Worm (Caenorhabditis elegans) whole organism, midembryonic: Measurements from ENCODE around the gene nlp-60.
"Not testable (repeated sequence)": the region's sequence is repeated elsewhere in the genome, so short reads cannot be mapped to it uniquely, and the experiment has no call there.

Experiments
- T22C8.4 ChIP-seq: fragments of 200-800 bp; sonication (Bioruptor generic); IDR thresholded peaks from 2 replicates; pipeline ENCODE4 v1.3.6; 2022; ENCODE audit warnings: missing genetic modification characterization, missing compliant biosample characterization
- cog-1 ChIP-seq: sonication (generic microtip); optimal IDR thresholded peaks from 2 replicates; lab custom pipeline; 2016; ENCODE audit warnings: missing genetic modification characterization, missing compliant biosample characterization
- flt-1 ChIP-seq: fragments of 200-800 bp; sonication (Bioruptor generic); IDR thresholded peaks from 2 replicates; pipeline ENCODE4 v1.3.6; 2022; ENCODE audit warnings: missing genetic modification characterization, missing compliant biosample characterization
- klf-2 ChIP-seq: fragments of 200-800 bp; sonication (Bioruptor generic); conservative IDR thresholded peaks from 2 replicates; pipeline ENCODE4 v1.3.6; 2022; ENCODE audit warnings: missing genetic modification reagents, missing genetic modification characterization, missing compliant biosample characterization
- med-1 ChIP-seq: sonication (generic microtip); optimal IDR thresholded peaks from 2 replicates; lab custom pipeline; 2017; ENCODE audit warnings: missing genetic modification characterization, mild to moderate bottlenecking, missing compliant biosample characterization, antibody characterized with exemption, missing genetic modification reagents; ENCODE audit not compliant: insufficient read depth
- ref-1 ChIP-seq: fragments of 200-800 bp; sonication (Bioruptor generic); conservative IDR thresholded peaks from 2 replicates; pipeline ENCODE4 v1.3.6; 2022; ENCODE audit warnings: missing genetic modification reagents, missing genetic modification characterization, missing compliant biosample characterization
- tab-1 ChIP-seq: fragments of 200-800 bp; sonication (Bioruptor generic); IDR thresholded peaks from 2 replicates; pipeline ENCODE4 v1.3.6; 2022; ENCODE audit warnings: missing genetic modification characterization, missing compliant biosample characterization
- ztf-23 ChIP-seq: fragments of 200-800 bp; sonication (Bioruptor generic); IDR thresholded peaks from 2 replicates; pipeline ENCODE4 v1.3.6; 2022; ENCODE audit warnings: missing genetic modification reagents, missing genetic modification characterization, missing compliant biosample characterization
- ztf-29 ChIP-seq: fragments of 200-800 bp; sonication (Bioruptor generic); IDR thresholded peaks from 2 replicates; pipeline ENCODE4 v1.3.6; 2022; ENCODE audit warnings: missing genetic modification reagents, missing genetic modification characterization, missing compliant biosample characterization

Gene nlp-60

ce11 chrIV:8679225-8679624 lies at the start of gene nlp-60:
nlp-60 (minus strand) TSS chrIV:8679325.
- TF ChIP-seq ref-1: no peak
- TF ChIP-seq klf-2: no peak

ce11 chrIV:8728122-8728521 lies 49.0 kb upstream of the nlp-60 start, which contains the start of gene otub-3:
otub-3 (plus strand) TSS chrIV:8728177.
- no peak for TF ChIP-seq ztf-23 (GFP tag; lab: Robert Waterston, UW)
- no peak for TF ChIP-seq tab-1
- no peak for TF ChIP-seq ztf-29
- TF ChIP-seq T22C8.4: no peak
- no peak for TF ChIP-seq klf-2
- TF ChIP-seq cog-1 (tag; lab: Kevin White, UChicago): no peak
- TF ChIP-seq flt-1 (GFP tag; lab: Robert Waterston, UW): no peak

ce11 chrIV:8725345-8725744 lies 46.2 kb upstream of the nlp-60 start, which contains the start of gene pgm-3:
pgm-3 (plus strand) TSS chrIV:8725722.
- TF ChIP-seq klf-2 (no peak), ref-1 (no peak), flt-1 (GFP tag; lab: Robert Waterston, UW) (no peak), cog-1 (tag; lab: Kevin White, UChicago) (no peak), T22C8.4 (no peak), ztf-23 (GFP tag; lab: Robert Waterston, UW) (no peak), ztf-29 (no peak), tab-1 (no peak), med-1 (GFP tag; lab: Kevin White, UChicago) (no peak)

ce11 chrIV:8724907-8725306 lies 45.8 kb upstream of the nlp-60 start:
- no peak for TF ChIP-seq med-1 (GFP tag; lab: Kevin White, UChicago)
- TF ChIP-seq ztf-29: no peak
- TF ChIP-seq klf-2: no peak
- TF ChIP-seq flt-1 (GFP tag; lab: Robert Waterston, UW): no peak
- no peak for TF ChIP-seq T22C8.4
- no peak for TF ChIP-seq ref-1
- no peak for TF ChIP-seq ztf-23 (GFP tag; lab: Robert Waterston, UW)
- TF ChIP-seq cog-1 (tag; lab: Kevin White, UChicago): no peak
- TF ChIP-seq tab-1: no peak

ce11 chrIV:8723720-8724119 lies 44.6 kb upstream of the nlp-60 start, which contains the start of gene F21D5.9:
F21D5.9 (plus strand) TSS chrIV:8724020.
- TF ChIP-seq ztf-23 (GFP tag; lab: Robert Waterston, UW) (no peak), ztf-29 (no peak), tab-1 (no peak), T22C8.4 (no peak), flt-1 (GFP tag; lab: Robert Waterston, UW) (no peak), cog-1 (tag; lab: Kevin White, UChicago) (no peak), ref-1 (no peak), med-1 (GFP tag; lab: Kevin White, UChicago) (no peak), klf-2 (no peak)

- TF ChIP-seq tab-1: no peak
- no peak for TF ChIP-seq med-1 (GFP tag; lab: Kevin White, UChicago)
- TF ChIP-seq klf-2: no peak
- no peak for TF ChIP-seq ztf-29
- no peak for TF ChIP-seq T22C8.4
- TF ChIP-seq cog-1 (tag; lab: Kevin White, UChicago): no peak
- no peak for TF ChIP-seq flt-1 (GFP tag; lab: Robert Waterston, UW)
- no peak for TF ChIP-seq ref-1
- no peak for TF ChIP-seq ztf-23 (GFP tag; lab: Robert Waterston, UW)
Measured at ce11 chrIV:8722801-8723200, 43.7 kb upstream of the nlp-60 start.

- TF ChIP-seq ztf-23 (GFP tag; lab: Robert Waterston, UW) (no peak), ref-1 (no peak), ztf-29 (no peak), med-1 (GFP tag; lab: Kevin White, UChicago) (no peak)
Measured at ce11 chrIV:8718153-8718552, 39.0 kb upstream of the nlp-60 start, which contains the start of gene H23L24.1. H23L24.1 (plus strand) TSS chrIV:8718453.

- TF ChIP-seq T22C8.4; ztf-23 (GFP tag; lab: Robert Waterston, UW); ztf-29: not testable (repeated sequence)
Measured at ce11 chrIV:8715032-8715431, 35.9 kb upstream of the nlp-60 start, which contains the start of the genes parg-2 and ipla-5. parg-2 (minus strand) TSS chrIV:8715132. ipla-5 (plus strand) TSS chrIV:8715247.

ce11 chrIV:8708046-8708445 lies 28.9 kb upstream of the nlp-60 start:
- TF ChIP-seq tab-1: no peak
- no peak for TF ChIP-seq T22C8.4
- TF ChIP-seq cog-1 (tag; lab: Kevin White, UChicago): no peak
- TF ChIP-seq ztf-29: no peak
- TF ChIP-seq ztf-23 (GFP tag; lab: Robert Waterston, UW): no peak
- TF ChIP-seq med-1 (GFP tag; lab: Kevin White, UChicago): no peak
- TF ChIP-seq flt-1 (GFP tag; lab: Robert Waterston, UW): no peak
- no peak for TF ChIP-seq ref-1
- no peak for TF ChIP-seq klf-2

ce11 chrIV:8705504-8705903 lies 26.4 kb upstream of the nlp-60 start, which contains the start of gene H23L24.4:
H23L24.4 (minus strand) TSS chrIV:8705604.
- no peak for TF ChIP-seq T22C8.4
- no peak for TF ChIP-seq klf-2
- no peak for TF ChIP-seq flt-1 (GFP tag; lab: Robert Waterston, UW)
- no peak for TF ChIP-seq ztf-23 (GFP tag; lab: Robert Waterston, UW)
- TF ChIP-seq tab-1: no peak
- TF ChIP-seq ref-1: no peak
- no peak for TF ChIP-seq ztf-29
- TF ChIP-seq cog-1 (tag; lab: Kevin White, UChicago): no peak
- TF ChIP-seq med-1 (GFP tag; lab: Kevin White, UChicago): no peak

ce11 chrIV:8697436-8697835 lies 18.3 kb upstream of the nlp-60 start, which contains the start of gene ttll-11:
ttll-11 (plus strand) TSS chrIV:8697736.
- TF ChIP-seq flt-1 (GFP tag; lab: Robert Waterston, UW): no peak
- no peak for TF ChIP-seq tab-1
- TF ChIP-seq ztf-29: no peak
- TF ChIP-seq med-1 (GFP tag; lab: Kevin White, UChicago): no peak
- TF ChIP-seq ztf-23 (GFP tag; lab: Robert Waterston, UW): no peak
- TF ChIP-seq cog-1 (tag; lab: Kevin White, UChicago): no peak
- TF ChIP-seq ref-1: no peak
- no peak for TF ChIP-seq T22C8.4
- TF ChIP-seq klf-2: no peak
